Worm (Caenorhabditis elegans): ENCODE data around the gene toc-1.

toc-1 gene

DNA sequence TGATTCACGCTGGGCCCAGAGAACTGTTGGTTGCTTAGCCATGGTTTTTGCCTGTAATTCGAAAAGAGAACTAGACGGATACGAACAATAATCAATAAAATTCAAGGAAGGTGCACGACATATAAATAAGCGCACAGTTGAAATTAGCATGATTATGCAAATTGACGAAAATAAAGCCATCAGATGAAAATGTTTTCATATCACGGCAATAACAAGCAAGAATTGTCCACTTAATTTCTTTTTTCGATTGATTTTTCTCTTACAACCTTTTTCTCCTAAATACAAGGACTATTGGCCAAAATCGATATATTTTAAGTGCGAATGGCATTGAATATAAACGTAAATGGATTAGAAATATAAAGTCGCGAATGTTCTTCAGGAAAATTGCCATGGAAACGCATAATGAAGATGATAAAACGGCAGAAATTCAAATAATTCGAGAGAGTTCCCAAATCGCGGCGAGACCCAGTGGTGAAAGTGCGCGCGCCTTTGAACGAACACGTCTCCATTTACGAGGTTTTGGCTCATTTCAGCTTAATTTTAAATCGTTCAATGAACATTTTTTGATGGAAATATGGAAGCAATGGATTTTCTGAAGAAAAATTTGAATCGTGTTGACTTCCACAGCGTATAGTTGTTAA is at the start of gene toc-1, which contains the start of gene daf-41 (continued):
- TF ChIP-seq blmp-1 (tag; optimal IDR thresholded peaks at IDR 0.05) (peak; percentile 72), unc-130 (tag; optimal IDR thresholded peaks at IDR 0.05) (peak; percentile 17), nhr-84 (tag; optimal IDR thresholded peaks at IDR 0.05) (no peak), mef-2 (tag; optimal IDR thresholded peaks at IDR 0.05) (no peak), lin-35 (GFP tag; optimal IDR thresholded peaks at IDR 0.05) (peak; percentile 72 to 77), lin-14 (GFP tag; optimal IDR thresholded peaks at IDR 0.05) (peak; percentile 65), pqm-1 (tag; optimal IDR thresholded peaks at IDR 0.05) (no peak), mep-1 (tag; optimal IDR thresholded peaks at IDR 0.05) (peak; percentile 82), nhr-85 (tag) (no peak), nhr-28 (tag; optimal IDR thresholded peaks at IDR 0.05) (no peak), aha-1 (tag; optimal IDR thresholded peaks at IDR 0.05) (no peak), nhr-71 (tag; optimal IDR thresholded peaks at IDR 0.05) (peak; percentile 59), nhr-47 (tag; optimal IDR thresholded peaks at IDR 0.05) (peak; percentile 47), lsy-2 (tag; optimal IDR thresholded peaks at IDR 0.05) (peak; percentile 69 to 73), xbp-1 (tag; optimal IDR thresholded peaks at IDR 0.05) (peak; percentile 40), C16A3.4 (tag; optimal IDR thresholded peaks at IDR 0.05) (peak; percentile 57), tlp-1 (tag; optimal IDR thresholded peaks at IDR 0.05) (no peak), fkh-4 (tag; optimal IDR thresholded peaks at IDR 0.05; ENCODE audit: borderline replicate concordance) (no peak), lin-39 (tag; optimal IDR thresholded peaks at IDR 0.05) (no peak), tbx-2 (tag; optimal IDR thresholded peaks at IDR 0.05) (no peak), elt-3 (tag; optimal IDR thresholded peaks at IDR 0.05) (peak in 1 of 6 experiments; percentile 20), grh-1 (GFP tag; IDR thresholded peaks at IDR 0.05) (no peak), ets-5 (GFP tag; IDR thresholded peaks at IDR 0.05) (no peak), dpl-1 (GFP tag; optimal IDR thresholded peaks at IDR 0.05) (peak; percentile 54 to 71 (median 58)), nhr-20 (tag; optimal IDR thresholded peaks at IDR 0.05) (peak; percentile 31), nhr-12 (tag; optimal IDR thresholded peaks at IDR 0.05) (no peak), C34B4.2 (tag; optimal IDR thresholded peaks at IDR 0.05) (no peak), ceh-88 (GFP tag; IDR thresholded peaks at IDR 0.05) (no peak), pax-3 (tag; optimal IDR thresholded peaks at IDR 0.05) (no peak), fos-1 (tag; optimal IDR thresholded peaks at IDR 0.05) (peak; percentile 20), snu-23 (GFP tag; optimal IDR thresholded peaks at IDR 0.05) (peak; percentile 68), hpl-2 (GFP tag; optimal IDR thresholded peaks at IDR 0.05) (no peak), nhr-237 (tag; optimal IDR thresholded peaks at IDR 0.05) (no peak)

DNA sequence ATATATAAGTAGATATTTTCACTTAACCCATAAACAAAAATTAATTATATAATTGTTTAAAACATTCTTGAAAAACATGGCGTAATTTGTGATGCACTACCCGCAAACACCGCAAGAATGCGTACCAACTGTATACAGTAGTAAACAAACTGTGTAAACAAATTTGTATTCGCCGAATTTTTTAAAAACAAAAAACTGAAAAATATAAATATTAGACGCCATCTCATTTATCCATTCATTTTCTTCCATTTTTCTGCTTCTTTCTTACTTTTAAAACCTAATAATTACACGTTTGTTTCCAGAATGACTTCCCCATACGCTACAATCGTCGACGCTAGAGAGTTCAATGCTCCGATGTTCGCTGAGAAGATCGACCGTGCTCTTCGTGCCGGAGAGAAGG is 49.7 kb upstream of the toc-1 start, which contains the start of gene nex-1:
Gene nex-1 (plus strand): TSS at position 301 of the 400 bp plus-strand sequence.
- no peak for TF ChIP-seq pag-3 (tag; optimal IDR thresholded peaks at IDR 0.05; ENCODE audit: borderline replicate concordance, insufficient read depth)
- TF ChIP-seq nhr-85 (tag): peak; percentile 50
- TF ChIP-seq lsy-2 (tag; optimal IDR thresholded peaks at IDR 0.05): peak in 1 of 2 experiments; percentile 7

DNA sequence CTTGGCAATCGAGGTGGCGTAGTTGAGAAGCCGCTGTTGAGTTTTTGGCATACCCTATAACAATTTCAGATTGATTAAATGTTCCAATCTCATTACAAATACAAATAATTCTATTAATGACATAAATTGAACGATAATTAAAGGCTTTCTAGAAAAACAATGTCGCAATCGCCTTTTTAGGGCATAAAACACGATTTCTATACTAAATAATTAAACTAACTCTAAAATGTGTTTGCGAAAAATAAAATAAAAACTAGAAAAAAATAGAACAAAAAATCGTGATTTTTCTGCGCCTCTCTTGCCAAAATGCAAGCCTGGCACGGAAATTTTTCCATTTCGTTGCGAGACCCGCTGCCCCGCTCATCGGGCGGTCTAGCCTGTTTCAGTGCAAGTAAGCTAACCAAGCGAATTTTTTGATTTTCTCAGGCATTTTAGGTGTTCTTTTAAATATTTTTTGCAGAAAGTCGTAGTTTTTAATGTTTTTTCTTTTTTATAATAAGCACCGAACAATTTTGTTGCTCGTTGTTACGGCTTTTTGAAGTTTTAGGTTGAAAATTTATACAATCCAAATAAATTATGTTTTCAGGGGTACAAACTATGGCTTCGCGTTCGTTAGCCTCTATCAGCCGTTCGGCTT is 47.1 kb upstream of the toc-1 start, which contains the start of the genes C34E10.12, C34E10.10 and atp-2:
Gene C34E10.12 (minus strand): TSS at position 51 of the 637 bp plus-strand sequence.
Gene C34E10.10 (minus strand): TSS at position 54 of the 637 bp plus-strand sequence.
Gene atp-2 (plus strand): TSS at position 587 of the 637 bp plus-strand sequence.
- TF ChIP-seq ces-1 (GFP tag; optimal IDR thresholded peaks at IDR 0.05) (no peak), F16B12.6 (tag; optimal IDR thresholded peaks at IDR 0.05) (peak; percentile 55), ceh-82 (tag; optimal IDR thresholded peaks at IDR 0.05) (peak; percentile 70 to 95 (median 73)), fkh-10 (GFP tag; optimal IDR thresholded peaks at IDR 0.05) (peak; percentile 60), ceh-8 (GFP tag; optimal IDR thresholded peaks at IDR 0.05) (peak; percentile 59), nhr-20 (tag; optimal IDR thresholded peaks at IDR 0.05) (peak; percentile 94), efl-1 (optimal IDR thresholded peaks at IDR 0.05) (peak; percentile 86 to 88), efl-1 (GFP tag; optimal IDR thresholded peaks at IDR 0.05 in 1 of 2) (peak; percentile 79 to 97), nhr-84 (tag; optimal IDR thresholded peaks at IDR 0.05) (no peak), sptf-1 (tag; optimal IDR thresholded peaks at IDR 0.05) (no peak), unc-62 (GFP tag; optimal IDR thresholded peaks at IDR 0.05) (no peak), nhr-85 (tag) (peak; percentile 93), hpl-2 (GFP tag; optimal IDR thresholded peaks at IDR 0.05) (peak; percentile 81), ztf-11 (tag; optimal IDR thresholded peaks at IDR 0.05) (peak in 1 of 2 experiments; percentile 52), egl-27 (tag; optimal IDR thresholded peaks at IDR 0.05) (no peak), irx-1 (tag; optimal IDR thresholded peaks at IDR 0.05) (peak; percentile 64), blmp-1 (tag; optimal IDR thresholded peaks at IDR 0.05) (peak; percentile 59), pag-3 (tag; optimal IDR thresholded peaks at IDR 0.05; ENCODE audit: borderline replicate concordance, insufficient read depth) (no peak), fkh-8 (tag; optimal IDR thresholded peaks at IDR 0.05) (peak; percentile 85), mdl-1 (tag; optimal IDR thresholded peaks at IDR 0.05) (peak in 1 of 2 experiments; percentile 66), fos-1 (tag; optimal IDR thresholded peaks at IDR 0.05) (peak; percentile 65), skn-1 (tag; optimal IDR thresholded peaks at IDR 0.05) (peak; percentile 96)

All from whole organism, L1 larva.